Worm (Caenorhabditis elegans) whole organism, L2 larva: ENCODE data around the gene M05D6.1.

ENCODE experiments used
- aly-2 ChIP-seq: fragments of 150-350 bp; optimal IDR thresholded peaks from 2 replicates; lab custom pipeline; 2014; ENCODE audit warnings: missing biosample characterization, missing genetic modification characterization
- blmp-1 ChIP-seq: sonication (generic microtip); optimal IDR thresholded peaks from 2 replicates; lab custom pipeline; 2017; ENCODE audit warnings: missing genetic modification characterization, mild to moderate bottlenecking, missing compliant biosample characterization, antibody characterized with exemption, moderate library complexity; ENCODE audit not compliant: insufficient read depth
- egl-27 ChIP-seq: sonication (generic microtip); optimal IDR thresholded peaks from 3 replicates; lab custom pipeline; 2017; ENCODE audit warnings: missing biosample characterization, missing genetic modification reagents, missing genetic modification characterization
- gmeb-1 ChIP-seq: fragments of 150-350 bp; optimal IDR thresholded peaks from 2 replicates; lab custom pipeline; 2014; ENCODE audit warnings: missing biosample characterization, missing genetic modification characterization
- mab-5 ChIP-seq: fragments of 150-350 bp; optimal IDR thresholded peaks from 2 replicates; lab custom pipeline; 2014; ENCODE audit warnings: missing biosample characterization, missing genetic modification characterization
- mdl-1 ChIP-seq, 2 experiments: fragments of 150-350 bp in 1 of 2; sonication (generic microtip) in 1 of 2; optimal IDR thresholded peaks; 2 replicates each; lab custom pipeline; 2017; ENCODE audit warnings: missing biosample characterization in 2 of 2, missing genetic modification characterization in 2 of 2
- nhr-129 ChIP-seq: fragments of 150-350 bp; optimal IDR thresholded peaks from 2 replicates; lab custom pipeline; 2014; ENCODE audit warnings: missing biosample characterization, missing genetic modification characterization
- sem-4 ChIP-seq: fragments of 150-350 bp; optimal IDR thresholded peaks from 2 replicates; lab custom pipeline; 2014; ENCODE audit warnings: missing biosample characterization, missing genetic modification reagents, missing genetic modification characterization
- ztf-11 ChIP-seq: sonication (generic microtip); optimal IDR thresholded peaks from 2 replicates; lab custom pipeline; 2017; ENCODE audit warnings: missing biosample characterization, missing genetic modification characterization
- ztf-4 ChIP-seq: fragments of 150-350 bp; optimal IDR thresholded peaks from 2 replicates; lab custom pipeline; 2014; ENCODE audit warnings: missing biosample characterization, missing genetic modification characterization

ce11 chrII:8441519-8441918 is 33.7 kb downstream of the M05D6.1 start:
- no peak for TF ChIP-seq gmeb-1 (tag; lab: Kevin White, UChicago)
- TF ChIP-seq blmp-1 (tag; lab: Kevin White, UChicago), result no peak
- TF ChIP-seq mab-5 (tag; lab: Kevin White, UChicago), result no peak
- no peak for TF ChIP-seq mdl-1 (tag; optimal IDR thresholded peaks at IDR 0.05; lab: Kevin White, UChicago)
- no peak for TF ChIP-seq aly-2
- TF ChIP-seq nhr-129 (tag; lab: Kevin White, UChicago), result no peak
- TF ChIP-seq ztf-4 (tag; lab: Kevin White, UChicago), result peak; percentile 1
- no peak for TF ChIP-seq egl-27 (tag; lab: Kevin White, UChicago)
- no peak for TF ChIP-seq sem-4 (tag; lab: Kevin White, UChicago)
- no peak for TF ChIP-seq ztf-11 (tag; lab: Kevin White, UChicago)
